Fruit fly (Drosophila melanogaster): ENCODE measurements around the gene Obp18a.

The Obp18a gene

DNA sequence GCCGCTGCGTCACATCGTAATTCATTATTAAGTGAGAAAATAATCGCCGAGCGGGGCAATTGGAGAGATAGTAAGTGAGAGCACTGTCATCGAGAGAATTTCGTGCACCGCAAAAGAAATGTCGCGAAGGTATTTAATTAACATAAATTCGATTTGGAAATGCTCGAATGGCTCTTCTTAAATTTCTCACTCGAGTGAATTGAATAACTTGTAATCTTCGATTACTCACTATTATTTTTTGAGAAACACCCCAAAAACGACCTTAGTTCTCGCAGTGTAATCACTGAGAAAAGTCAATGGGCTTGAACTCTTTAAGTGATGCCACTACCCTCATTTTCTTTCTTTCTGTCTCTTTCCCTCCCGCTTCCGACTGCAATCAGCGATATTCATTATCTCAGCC lies 19.3 kb upstream of the Obp18a start (continued):
- TF ChIP-seq abd-A (tag; optimal IDR thresholded peaks at IDR 0.05) (no peak), tap (tag; optimal IDR thresholded peaks at IDR 0.05) (peak; percentile 76), chm (GFP tag; IDR thresholded peaks at IDR 0.05) (peak; percentile 93), pum (GFP tag; optimal IDR thresholded peaks at IDR 0.05) (peak; percentile 87), CG18599 (GFP tag; optimal IDR thresholded peaks at IDR 0.05) (peak; percentile 71), CG34422 (GFP tag; IDR thresholded peaks at IDR 0.05) (peak; percentile 73; the same call in 2 of the 3 replicates), schlank (tag; optimal IDR thresholded peaks at IDR 0.05) (peak; percentile 23), CG9437 (GFP tag; optimal IDR thresholded peaks at IDR 0.05) (peak; percentile 65), BEAF-32 (GFP tag; optimal IDR thresholded peaks at IDR 0.05) (no peak), NK7.1 (GFP tag; optimal IDR thresholded peaks at IDR 0.05) (peak; percentile 83), CG6813 (GFP tag; optimal IDR thresholded peaks at IDR 0.05) (peak; percentile 80), zfh1 (GFP tag; IDR thresholded peaks at IDR 0.05) (peak; percentile 95), Sry-δ (GFP tag; optimal IDR thresholded peaks at IDR 0.05) (peak; percentile 52), al (GFP tag; IDR thresholded peaks at IDR 0.05) (no peak), Neu2 (GFP tag; optimal IDR thresholded peaks at IDR 0.05; ENCODE audit: borderline replicate concordance) (peak; percentile 24), Elba2 (GFP tag; optimal IDR thresholded peaks at IDR 0.05) (peak; percentile 29), odd (GFP tag; optimal IDR thresholded peaks at IDR 0.05) (peak; percentile 63), Rfx (GFP tag; IDR thresholded peaks at IDR 0.05) (peak; percentile 67), Side (GFP tag; optimal IDR thresholded peaks at IDR 0.05) (peak; percentile 81), nmo (GFP tag; optimal IDR thresholded peaks at IDR 0.05) (peak; percentile 97), wek (GFP tag; optimal IDR thresholded peaks at IDR 0.05) (peak; percentile 67), grau (tag; optimal IDR thresholded peaks at IDR 0.05) (peak; percentile 83), CG10462 (GFP tag; optimal IDR thresholded peaks at IDR 0.05) (peak; percentile 72), Drgx (GFP tag; IDR thresholded peaks at IDR 0.05) (peak; percentile 93), hkb (optimal IDR thresholded peaks at IDR 0.05) (no peak), hkb (GFP tag; IDR thresholded peaks at IDR 0.05) (peak; percentile 79), CG4424 (GFP tag; optimal IDR thresholded peaks at IDR 0.05) (peak; percentile 91), cato (GFP tag; optimal IDR thresholded peaks at IDR 0.05; ENCODE audit: borderline replicate concordance) (peak; percentile 71), Med (GFP tag) (peak; percentile 98), CG1832 (GFP tag; optimal IDR thresholded peaks at IDR 0.05) (no peak), z (GFP tag; IDR thresholded peaks at IDR 0.05) (peak; percentile 21; the same call in 1 of the 3 replicates), CG2116 (GFP tag; optimal IDR thresholded peaks at IDR 0.05) (peak; percentile 41), CG6272 (GFP tag; IDR thresholded peaks at IDR 0.05) (peak; percentile 59), CG15601 (tag; optimal IDR thresholded peaks at IDR 0.05) (peak; percentile 90), CG10274 (GFP tag; optimal IDR thresholded peaks at IDR 0.05) (peak; percentile 43), CG8388 (GFP tag; optimal IDR thresholded peaks at IDR 0.05) (peak; percentile 92), HmgD (GFP tag; optimal IDR thresholded peaks at IDR 0.05) (peak; percentile 46), aop (GFP tag; IDR thresholded peaks at IDR 0.05) (peak; percentile 57; the same call in 1 of the 2 replicates), CG9876 (GFP tag; optimal IDR thresholded peaks at IDR 0.05) (peak; percentile 51), kay (GFP tag; optimal IDR thresholded peaks at IDR 0.05) (peak; percentile 84), MBD-R2 (GFP tag; IDR thresholded peaks at IDR 0.05) (peak; percentile 41; the same call in 1 of the 2 replicates), CG4282 (GFP tag; optimal IDR thresholded peaks at IDR 0.05) (peak; percentile 53), emc (GFP tag; optimal IDR thresholded peaks at IDR 0.05) (peak; percentile 38), Hey (tag; optimal IDR thresholded peaks at IDR 0.05) (no peak), CG8478 (optimal IDR thresholded peaks at IDR 0.05) (no peak), chn (GFP tag; optimal IDR thresholded peaks at IDR 0.05) (peak; percentile 88), Sry-β (GFP tag; optimal IDR thresholded peaks at IDR 0.05) (peak; percentile 20), Abd-B (GFP tag; optimal IDR thresholded peaks at IDR 0.05) (peak; percentile 90), CG10543 (GFP tag; optimal IDR thresholded peaks at IDR 0.05) (no peak), pho (GFP tag; optimal IDR thresholded peaks at IDR 0.05) (peak; percentile 55), Dek (tag; optimal IDR thresholded peaks at IDR 0.05) (peak; percentile 31), CG4360 (GFP tag; IDR thresholded peaks at IDR 0.05) (peak; percentile 56)
